Worm (Caenorhabditis elegans): ENCODE results near the gene Y62H9A.2.

Gene Y62H9A.2

DNA sequence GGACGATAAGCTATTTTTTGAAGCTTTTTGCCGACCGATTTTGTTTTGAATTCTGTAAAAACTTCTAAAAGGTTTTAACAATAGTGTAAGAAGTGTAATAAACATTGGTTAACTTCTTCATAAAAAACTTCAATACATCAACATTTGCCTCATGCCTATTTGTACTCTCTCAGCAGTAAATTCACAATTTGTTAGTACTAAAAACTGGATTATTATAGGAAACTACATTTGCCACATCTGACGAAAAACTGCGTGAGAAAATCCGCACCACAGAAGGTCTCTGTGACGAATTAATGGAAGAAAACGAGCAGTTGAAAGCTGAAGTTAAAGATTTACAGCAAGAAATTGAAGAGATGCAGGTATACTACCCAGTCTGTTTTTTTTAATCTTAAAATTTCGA is 50.5 kb downstream of the Y62H9A.2 start:
- TF ChIP-seq nhr-12 (tag; optimal IDR thresholded peaks at IDR 0.05) (no peak), zag-1 (tag; optimal IDR thresholded peaks at IDR 0.05) (no peak), lin-14 (GFP tag; optimal IDR thresholded peaks at IDR 0.05) (no peak), elt-2 (tag; optimal IDR thresholded peaks at IDR 0.05) (no peak), jun-1 (tag; optimal IDR thresholded peaks at IDR 0.05) (no peak), C34B4.2 (tag; optimal IDR thresholded peaks at IDR 0.05) (no peak), pax-3 (tag; optimal IDR thresholded peaks at IDR 0.05) (no peak), efl-3 (GFP tag; optimal IDR thresholded peaks at IDR 0.05) (no peak), ces-1 (GFP tag; optimal IDR thresholded peaks at IDR 0.05) (no peak), nhr-90 (tag; optimal IDR thresholded peaks at IDR 0.05; ENCODE audit: poor library complexity) (no peak), pqm-1 (tag; optimal IDR thresholded peaks at IDR 0.05) (no peak), dpl-1 (GFP tag; optimal IDR thresholded peaks at IDR 0.05) (no peak), aly-2 (tag; optimal IDR thresholded peaks at IDR 0.05) (no peak)
